Comparison of ENCODE assay signal across 2 worm cellular contexts in genomic region chrIV:82309-82708, ce11.
TF ChIP-seq lines count a peak whose summit lies in the region.

No protein-coding gene starts in this region.

TF ChIP-seq in whole organism, L1 larva, 84 proteins besides CTCF, POLR2A, EP300 and RAD21:
- no peak for TF ChIP-seq nhr-84 (tag; optimal IDR thresholded peaks at IDR 0.05; lab: Kevin White, UChicago)
- no peak for TF ChIP-seq lsy-2 (tag; optimal IDR thresholded peaks at IDR 0.05; lab: Kevin White, UChicago)
- TF ChIP-seq snu-23 (GFP tag; optimal IDR thresholded peaks at IDR 0.05; lab: Kevin White, UChicago), result no peak
- TF ChIP-seq hlh-4 (tag; optimal IDR thresholded peaks at IDR 0.05; lab: Kevin White, UChicago), result no peak
- TF ChIP-seq fkh-10 (GFP tag; optimal IDR thresholded peaks at IDR 0.05; lab: Kevin White, UChicago), result no peak
- no peak for TF ChIP-seq vab-15 (tag; optimal IDR thresholded peaks at IDR 0.05; lab: Kevin White, UChicago)
- TF ChIP-seq sox-4 (tag; optimal IDR thresholded peaks at IDR 0.05; lab: Kevin White, UChicago), result no peak
- no peak for TF ChIP-seq sptf-1 (tag; optimal IDR thresholded peaks at IDR 0.05; lab: Kevin White, UChicago)
- no peak for TF ChIP-seq C16A3.4 (tag; optimal IDR thresholded peaks at IDR 0.05; lab: Kevin White, UChicago)
- no peak for TF ChIP-seq skn-1 (tag; optimal IDR thresholded peaks at IDR 0.05; lab: Kevin White, UChicago)
- TF ChIP-seq dsc-1 (tag; optimal IDR thresholded peaks at IDR 0.05; lab: Kevin White, UChicago), result peak; percentile 90
- TF ChIP-seq zag-1 (tag; optimal IDR thresholded peaks at IDR 0.05; lab: Kevin White, UChicago), result no peak
- no peak for TF ChIP-seq fkh-8 (tag; optimal IDR thresholded peaks at IDR 0.05; lab: Kevin White, UChicago)
- no peak for TF ChIP-seq tbx-2 (tag; optimal IDR thresholded peaks at IDR 0.05; lab: Kevin White, UChicago)
- no peak for TF ChIP-seq sup-37 (GFP tag; optimal IDR thresholded peaks at IDR 0.05; lab: Kevin White, UChicago)
- peak; percentile 69 for TF ChIP-seq fkh-4 (tag; optimal IDR thresholded peaks at IDR 0.05; lab: Kevin White, UChicago; ENCODE audit: borderline replicate concordance)
- TF ChIP-seq nhr-77 (tag; optimal IDR thresholded peaks at IDR 0.05; lab: Kevin White, UChicago), result no peak
- TF ChIP-seq C04F5.9 (tag; optimal IDR thresholded peaks at IDR 0.05; lab: Kevin White, UChicago), result no peak
- TF ChIP-seq unc-98 (GFP tag; IDR thresholded peaks at IDR 0.05; lab: Robert Waterston, UW), result no peak
- peak; percentile 35 for TF ChIP-seq rnt-1 (tag; optimal IDR thresholded peaks at IDR 0.05; lab: Kevin White, UChicago)
- TF ChIP-seq nhr-47 (tag; optimal IDR thresholded peaks at IDR 0.05; lab: Kevin White, UChicago), result no peak
- no peak for TF ChIP-seq elt-2 (tag; optimal IDR thresholded peaks at IDR 0.05; lab: Kevin White, UChicago)
- TF ChIP-seq pqm-1 (tag; optimal IDR thresholded peaks at IDR 0.05; lab: Kevin White, UChicago), result no peak
- no peak for TF ChIP-seq aly-2 (tag; optimal IDR thresholded peaks at IDR 0.05; lab: Kevin White, UChicago)
- TF ChIP-seq mab-9 (GFP tag; IDR thresholded peaks at IDR 0.05; lab: Robert Waterston, UW), result no peak
- no peak for TF ChIP-seq ztf-11 (tag; optimal IDR thresholded peaks at IDR 0.05; lab: Kevin White, UChicago)
- no peak for TF ChIP-seq ceh-8 (GFP tag; optimal IDR thresholded peaks at IDR 0.05; lab: Kevin White, UChicago)
- no peak for TF ChIP-seq lin-13 (GFP tag; optimal IDR thresholded peaks at IDR 0.05; lab: Kevin White, UChicago)
- no peak for TF ChIP-seq alr-1 (tag; optimal IDR thresholded peaks at IDR 0.05; lab: Kevin White, UChicago; ENCODE audit: borderline replicate concordance)
- no peak for TF ChIP-seq isw-1 (GFP tag; IDR thresholded peaks at IDR 0.05; lab: Robert Waterston, UW)
- no peak for TF ChIP-seq nhr-20 (tag; optimal IDR thresholded peaks at IDR 0.05; lab: Kevin White, UChicago)
- no peak for TF ChIP-seq egl-27 (tag; optimal IDR thresholded peaks at IDR 0.05; lab: Kevin White, UChicago)
- no peak for TF ChIP-seq lin-35 (GFP tag; optimal IDR thresholded peaks at IDR 0.05; lab: Kevin White, UChicago)
- TF ChIP-seq nhr-85 (tag; lab: Kevin White, UChicago), result peak; percentile 42
- TF ChIP-seq blmp-1 (tag; optimal IDR thresholded peaks at IDR 0.05; lab: Kevin White, UChicago), result no peak

TF ChIP-seq in whole organism, L3 larva, 47 proteins besides CTCF, POLR2A, EP300 and RAD21:
- TF ChIP-seq lin-39 (tag; optimal IDR thresholded peaks at IDR 0.05; lab: Kevin White, UChicago), result peak; percentile 20
- TF ChIP-seq unc-62 (GFP tag; optimal IDR thresholded peaks at IDR 0.05; lab: Kevin White, UChicago), result no peak
- no peak for TF ChIP-seq zag-1 (tag; optimal IDR thresholded peaks at IDR 0.05; lab: Kevin White, UChicago)

Comparison
In these comparisons a context has a peak if more than half of its experiments do, and no peak if none do; other contexts are left out.
1. Of the 26 proteins assayed by ChIP-seq in both whole organism, L1 larva and whole organism, L3 larva: peak only in whole organism, L1 larva: none; only in whole organism, L3 larva: lin-39; in both: none; in neither: 25.